Fruit fly (Drosophila melanogaster): ENCODE data around the gene CG3847.
A peak's percentile ranks its signal among the peaks of the same experiment; 100 is the strongest.

CG3847 gene

dm6 chrX:6343786-6344537, 2.9 kb upstream of the CG3847 start (continued):
- TF ChIP-seq az2 (GFP tag; optimal IDR thresholded peaks at IDR 0.05): peak; percentile 18
- no peak for TF ChIP-seq CG6791 (GFP tag; IDR thresholded peaks at IDR 0.05; ENCODE audit: partially characterized antibody)
- peak; percentile 86 for TF ChIP-seq Awh (GFP tag; IDR thresholded peaks at IDR 0.05)
- TF ChIP-seq Mrtf (GFP tag; IDR thresholded peaks at IDR 0.05): no peak
- no peak for TF ChIP-seq sd (tag; optimal IDR thresholded peaks at IDR 0.05)
- TF ChIP-seq Nf-YC (tag; optimal IDR thresholded peaks at IDR 0.05): no peak
- no peak for TF ChIP-seq slou (GFP tag; optimal IDR thresholded peaks at IDR 0.05)
- no peak for TF ChIP-seq CG8281 (tag; optimal IDR thresholded peaks at IDR 0.05)
- no peak for TF ChIP-seq Dek (tag; optimal IDR thresholded peaks at IDR 0.05)
- peak; percentile 4 for TF ChIP-seq lab (GFP tag; optimal IDR thresholded peaks at IDR 0.05)
- no peak for TF ChIP-seq dm (GFP tag; optimal IDR thresholded peaks at IDR 0.05)
- TF ChIP-seq ind (GFP tag; optimal IDR thresholded peaks at IDR 0.05): no peak
- peak; percentile 7 for TF ChIP-seq CG30403 (GFP tag; optimal IDR thresholded peaks at IDR 0.05)
- TF ChIP-seq ro (GFP tag; IDR thresholded peaks at IDR 0.05): peak; percentile 34; the same call in 1 of the 2 replicates
- TF ChIP-seq sima (GFP tag; optimal IDR thresholded peaks at IDR 0.05): no peak
- no peak for TF ChIP-seq CG7786 (GFP tag; optimal IDR thresholded peaks at IDR 0.05)
- no peak for TF ChIP-seq CG12299 (tag; optimal IDR thresholded peaks at IDR 0.05)
- no peak for TF ChIP-seq Gsc (GFP tag; IDR thresholded peaks at IDR 0.05)
- no peak for TF ChIP-seq odd (GFP tag; optimal IDR thresholded peaks at IDR 0.05)
- peak; percentile 57 for TF ChIP-seq sens-2 (GFP tag; IDR thresholded peaks at IDR 0.05)
- no peak for TF ChIP-seq Myb (GFP tag; optimal IDR thresholded peaks at IDR 0.05)
- no peak for TF ChIP-seq CG7745 (tag; optimal IDR thresholded peaks at IDR 0.05)
- TF ChIP-seq CG15479 (GFP tag; optimal IDR thresholded peaks at IDR 0.05): no peak
- 0 out of 2 replicates have a peak, but pooled peaks have one; percentile 7 for TF ChIP-seq slbo (GFP tag; IDR thresholded peaks at IDR 0.05)
- no peak for TF ChIP-seq PHDP (tag; optimal IDR thresholded peaks at IDR 0.05)
- no peak for TF ChIP-seq Side (GFP tag; optimal IDR thresholded peaks at IDR 0.05)
- no peak for TF ChIP-seq CG4820 (GFP tag; optimal IDR thresholded peaks at IDR 0.05)
- TF ChIP-seq bsh (GFP tag; optimal IDR thresholded peaks at IDR 0.05): peak in 1 of 2 experiments; percentile 62
- TF ChIP-seq CG11695 (GFP tag; IDR thresholded peaks at IDR 0.05): peak; percentile 44; the same call in 1 of the 3 replicates
- TF ChIP-seq Stat92E (GFP tag; optimal IDR thresholded peaks at IDR 0.05): no peak
- TF ChIP-seq CG12155 (GFP tag; optimal IDR thresholded peaks at IDR 0.05): no peak
- TF ChIP-seq CG31388 (GFP tag; optimal IDR thresholded peaks at IDR 0.05): no peak
- no peak for TF ChIP-seq CG8924 (tag; optimal IDR thresholded peaks at IDR 0.05)
- TF ChIP-seq grn (GFP tag; optimal IDR thresholded peaks at IDR 0.05): peak; percentile 83
- no peak for TF ChIP-seq CG14014 (GFP tag; IDR thresholded peaks at IDR 0.05)
- TF ChIP-seq br (optimal IDR thresholded peaks at IDR 0.05): no peak
- TF ChIP-seq grau (tag; optimal IDR thresholded peaks at IDR 0.05): no peak
- TF ChIP-seq CG15073 (GFP tag; optimal IDR thresholded peaks at IDR 0.05): no peak
- TF ChIP-seq sim (GFP tag; IDR thresholded peaks at IDR 0.05): peak; percentile 29; the same call in 1 of the 2 replicates
- TF ChIP-seq slp2 (GFP tag; optimal IDR thresholded peaks at IDR 0.05): no peak
- TF ChIP-seq eyg (GFP tag; optimal IDR thresholded peaks at IDR 0.05): no peak
- no peak for TF ChIP-seq ftz-f1 (GFP tag; optimal IDR thresholded peaks at IDR 0.05)
- TF ChIP-seq CG12659 (GFP tag; optimal IDR thresholded peaks at IDR 0.05): no peak
- TF ChIP-seq CG3407 (GFP tag; optimal IDR thresholded peaks at IDR 0.05): peak; percentile 51
- TF ChIP-seq CG2199 (GFP tag; IDR thresholded peaks at IDR 0.05): no peak
- peak; percentile 17 for TF ChIP-seq CG18476 (GFP tag; optimal IDR thresholded peaks at IDR 0.05)
- peak; percentile 45 for TF ChIP-seq CG6254 (GFP tag; optimal IDR thresholded peaks at IDR 0.05)
- TF ChIP-seq unc-4 (GFP tag; IDR thresholded peaks at IDR 0.05; ENCODE audit: partially characterized antibody): no peak
- TF ChIP-seq z (GFP tag; IDR thresholded peaks at IDR 0.05): 0 out of 3 replicates have a peak, but pooled peaks have one; percentile 14
- peak; percentile 91 for TF ChIP-seq ci (GFP tag; IDR thresholded peaks at IDR 0.05)
